Fruit fly (Drosophila melanogaster): Measurements from ENCODE around the gene KrT95D.

KrT95D gene

dm6 chr3R:23969449-23969848 is 62.2 kb downstream of the KrT95D start (continued):
- TF ChIP-seq en (GFP tag; optimal IDR thresholded peaks at IDR 0.05) (no peak), jigr1 (GFP tag; IDR thresholded peaks at IDR 0.05) (no peak), CG12942 (GFP tag; optimal IDR thresholded peaks at IDR 0.05) (no peak), bcd (GFP tag; optimal IDR thresholded peaks at IDR 0.05) (no peak), so (GFP tag; IDR thresholded peaks at IDR 0.05) (no peak), Bteb2 (GFP tag; optimal IDR thresholded peaks at IDR 0.05) (no peak), shn (GFP tag; optimal IDR thresholded peaks at IDR 0.05) (no peak), dmrt11E (tag; optimal IDR thresholded peaks at IDR 0.05) (no peak), Dll (GFP tag; IDR thresholded peaks at IDR 0.05; ENCODE audit: partially characterized antibody) (no peak), CG11456 (GFP tag; IDR thresholded peaks at IDR 0.05) (0 out of 3 replicates have a peak, but pooled peaks have one; percentile 34), nom (GFP tag; optimal IDR thresholded peaks at IDR 0.05) (no peak), Blimp-1 (GFP tag; optimal IDR thresholded peaks at IDR 0.05) (peak; percentile 55), CG14441 (GFP tag; IDR thresholded peaks at IDR 0.05) (peak; percentile 72), knrl (GFP tag; IDR thresholded peaks at IDR 0.05; ENCODE audit: partially characterized antibody) (no peak), hb (GFP tag; IDR thresholded peaks at IDR 0.05; ENCODE audit: partially characterized antibody) (no peak), pita (GFP tag; optimal IDR thresholded peaks at IDR 0.05) (no peak), dimm (GFP tag; IDR thresholded peaks at IDR 0.05) (no peak), CG32532 (GFP tag; IDR thresholded peaks at IDR 0.05) (peak; percentile 64), Ada2b (GFP tag; IDR thresholded peaks at IDR 0.05) (0 out of 2 replicates have a peak, but pooled peaks have one; percentile 16), ken (GFP tag; IDR thresholded peaks at IDR 0.05) (peak; percentile 49; the same call in 1 of the 3 replicates), Xrp1 (GFP tag; IDR thresholded peaks at IDR 0.05) (no peak; the same call in 1 of the 2 replicates), CG12236 (GFP tag; optimal IDR thresholded peaks at IDR 0.05) (no peak), Mrtf (GFP tag; IDR thresholded peaks at IDR 0.05) (no peak; the same call in 2 of the 3 replicates), CG1647 (GFP tag; optimal IDR thresholded peaks at IDR 0.05) (no peak), Camta (GFP tag; optimal IDR thresholded peaks at IDR 0.05) (no peak), sob (GFP tag; IDR thresholded peaks at IDR 0.05) (0 out of 2 replicates have a peak, but pooled peaks have one; percentile 32), BEAF-32 (GFP tag; optimal IDR thresholded peaks at IDR 0.05) (no peak), CG18764 (GFP tag; optimal IDR thresholded peaks at IDR 0.05) (no peak), sim (GFP tag; IDR thresholded peaks at IDR 0.05) (no peak), Rfx (GFP tag; IDR thresholded peaks at IDR 0.05) (peak; percentile 48), CG32772 (GFP tag; IDR thresholded peaks at IDR 0.05) (0 out of 2 replicates have a peak, but pooled peaks have one; percentile 16), crol (GFP tag; IDR thresholded peaks at IDR 0.05) (no peak), bigmax (GFP tag; optimal IDR thresholded peaks at IDR 0.05) (no peak), CG6854 (GFP tag; optimal IDR thresholded peaks at IDR 0.05) (no peak), Gsc (GFP tag; IDR thresholded peaks at IDR 0.05) (no peak), CG18599 (GFP tag; optimal IDR thresholded peaks at IDR 0.05) (peak; percentile 71), CG5953 (GFP tag; IDR thresholded peaks at IDR 0.05) (no peak), CG9727 (GFP tag; optimal IDR thresholded peaks at IDR 0.05) (peak; percentile 7), CG5180 (GFP tag; optimal IDR thresholded peaks at IDR 0.05) (peak; percentile 19), CG12299 (tag; optimal IDR thresholded peaks at IDR 0.05) (peak; percentile 20), Awh (GFP tag; IDR thresholded peaks at IDR 0.05) (peak; percentile 46; the same call in 1 of the 2 replicates), caup (GFP tag; optimal IDR thresholded peaks at IDR 0.05; ENCODE audit: severe bottlenecking) (peak; percentile 18), Sox102F (GFP tag; optimal IDR thresholded peaks at IDR 0.05) (peak; percentile 69), vvl (GFP tag; IDR thresholded peaks at IDR 0.05) (peak; percentile 50; the same call in 1 of the 2 replicates), wor (GFP tag; IDR thresholded peaks at IDR 0.05) (peak; percentile 26; the same call in 1 of the 2 replicates), wdn (GFP tag; IDR thresholded peaks at IDR 0.05) (peak; percentile 33; the same call in 1 of the 2 replicates), Side (GFP tag; optimal IDR thresholded peaks at IDR 0.05) (no peak), Dp (GFP tag; optimal IDR thresholded peaks at IDR 0.05) (no peak), Fer2 (tag; optimal IDR thresholded peaks at IDR 0.05) (peak; percentile 46), CG8924 (tag; optimal IDR thresholded peaks at IDR 0.05) (peak; percentile 54), CG13123 (GFP tag; optimal IDR thresholded peaks at IDR 0.05) (no peak)

Data from whole organism, embryonic.